Worm (Caenorhabditis elegans) whole organism, late embryonic: ENCODE data around the gene T19C3.4.
A peak's percentile ranks its signal among the peaks of the same experiment; 100 is the strongest.

Source experiments
- C08G9.2 ChIP-seq: sonication (generic microtip); optimal IDR thresholded peaks from 2 replicates; lab custom pipeline; 2016; ENCODE audit warnings: mild to moderate bottlenecking, missing genetic modification characterization, moderate library complexity, missing compliant biosample characterization
- F13H6.1 ChIP-seq: sonication (generic microtip); optimal IDR thresholded peaks from 2 replicates; lab custom pipeline; 2016; ENCODE audit warnings: missing genetic modification characterization, missing compliant biosample characterization
- T23F11.4 ChIP-seq: fragments of 200-800 bp; sonication (Bioruptor generic); optimal IDR thresholded peaks from 2 replicates; lab custom pipeline; 2018; ENCODE audit warnings: mild to moderate bottlenecking, missing genetic modification characterization, missing compliant biosample characterization
- Y22D7AL.16 ChIP-seq: sonication (generic microtip); optimal IDR thresholded peaks from 2 replicates; lab custom pipeline; 2016; ENCODE audit warnings: missing genetic modification characterization, missing compliant biosample characterization
- ahr-1 ChIP-seq: sonication (generic microtip); optimal IDR thresholded peaks from 2 replicates; lab custom pipeline; 2016; ENCODE audit warnings: missing genetic modification characterization, missing compliant biosample characterization
- ama-1 ChIP-seq: fragments of 150-350 bp; optimal IDR thresholded peaks from 2 replicates; lab custom pipeline; 2014
- ceh-14 ChIP-seq: sonication (generic microtip); optimal IDR thresholded peaks from 2 replicates; lab custom pipeline; 2016; ENCODE audit warnings: missing genotype, missing genetic modification characterization, missing compliant biosample characterization
- ceh-18 ChIP-seq: sonication (generic microtip); optimal IDR thresholded peaks from 2 replicates; lab custom pipeline; 2016; ENCODE audit warnings: missing genetic modification characterization, missing compliant biosample characterization
- ceh-2 ChIP-seq: sonication (generic microtip); optimal IDR thresholded peaks from 2 replicates; lab custom pipeline; 2016; ENCODE audit warnings: missing genotype, missing genetic modification characterization, missing compliant biosample characterization
- ceh-24 ChIP-seq: sonication (generic microtip); optimal IDR thresholded peaks from 2 replicates; lab custom pipeline; 2016; ENCODE audit warnings: mild to moderate bottlenecking, missing genetic modification characterization, missing compliant biosample characterization
- ceh-30 ChIP-seq: fragments of 150-350 bp; optimal IDR thresholded peaks from 2 replicates; lab custom pipeline; 2014; ENCODE audit warnings: missing biosample characterization, missing genetic modification characterization
- ceh-31 ChIP-seq: sonication (generic microtip); optimal IDR thresholded peaks from 2 replicates; lab custom pipeline; 2016; ENCODE audit warnings: missing genetic modification characterization, missing compliant biosample characterization
- ceh-45 ChIP-seq: fragments of 200-800 bp; sonication (Bioruptor generic); IDR thresholded peaks from 2 replicates; pipeline ENCODE4 v1.3.6; 2022; ENCODE audit warnings: missing genetic modification reagents, missing genetic modification characterization, missing compliant biosample characterization
- ceh-48 ChIP-seq: sonication (generic microtip); optimal IDR thresholded peaks from 2 replicates; lab custom pipeline; 2016; ENCODE audit warnings: missing genetic modification characterization, inconsistent platforms, missing compliant biosample characterization
- ceh-6 ChIP-seq: fragments of 200-800 bp; sonication (Bioruptor generic); optimal IDR thresholded peaks from 2 replicates; lab custom pipeline; 2018; ENCODE audit warnings: mild to moderate bottlenecking, missing genetic modification characterization, missing compliant biosample characterization
- ceh-9 ChIP-seq: sonication (generic microtip); optimal IDR thresholded peaks from 2 replicates; lab custom pipeline; 2016; ENCODE audit warnings: mild to moderate bottlenecking, missing genetic modification characterization, inconsistent platforms, missing compliant biosample characterization
- elt-4 ChIP-seq: sonication (generic microtip); optimal IDR thresholded peaks from 2 replicates; lab custom pipeline; 2016; ENCODE audit warnings: missing genetic modification characterization, missing compliant biosample characterization
- ets-4 ChIP-seq: sonication (generic microtip); optimal IDR thresholded peaks from 2 replicates; lab custom pipeline; 2016; ENCODE audit warnings: missing genetic modification characterization, missing compliant biosample characterization
- fax-1 ChIP-seq: sonication (generic microtip); optimal IDR thresholded peaks from 2 replicates; lab custom pipeline; 2016; ENCODE audit warnings: missing genotype, missing genetic modification characterization, missing compliant biosample characterization
- fkh-10 ChIP-seq: fragments of 150-350 bp; optimal IDR thresholded peaks from 2 replicates; lab custom pipeline; 2014; ENCODE audit warnings: missing biosample characterization, missing genetic modification reagents, missing genetic modification characterization
- fkh-6 ChIP-seq: sonication (generic microtip); optimal IDR thresholded peaks from 2 replicates; lab custom pipeline; 2016; ENCODE audit warnings: missing genetic modification characterization, missing compliant biosample characterization
- hlh-13 ChIP-seq: fragments of 200-800 bp; sonication (Bioruptor generic); optimal IDR thresholded peaks from 2 replicates; lab custom pipeline; 2018; ENCODE audit warnings: mild to moderate bottlenecking, missing genetic modification characterization, missing compliant biosample characterization
- hlh-6 ChIP-seq: sonication (generic microtip); optimal IDR thresholded peaks from 2 replicates; lab custom pipeline; 2016; ENCODE audit warnings: missing genotype, missing genetic modification characterization, missing compliant biosample characterization
- hlh-8 ChIP-seq: sonication (generic microtip); optimal IDR thresholded peaks from 2 replicates; lab custom pipeline; 2016; ENCODE audit warnings: missing genotype, missing genetic modification characterization, missing compliant biosample characterization
- madf-2 ChIP-seq: sonication (generic microtip); optimal IDR thresholded peaks from 2 replicates; lab custom pipeline; 2017; ENCODE audit warnings: missing genetic modification characterization, missing compliant biosample characterization
- mec-3 ChIP-seq: sonication (generic microtip); optimal IDR thresholded peaks from 2 replicates; lab custom pipeline; 2016; ENCODE audit warnings: borderline replicate concordance, missing genetic modification characterization, missing compliant biosample characterization
- nfya-1 ChIP-seq: sonication (generic microtip); optimal IDR thresholded peaks from 2 replicates; lab custom pipeline; 2017; ENCODE audit warnings: missing genetic modification characterization, mild to moderate bottlenecking, missing compliant biosample characterization, antibody characterized with exemption, moderate library complexity
- nhr-11 ChIP-seq: fragments of 150-350 bp; optimal IDR thresholded peaks from 2 replicates; lab custom pipeline; 2014; ENCODE audit warnings: missing biosample characterization, missing genetic modification characterization
- npax-4 ChIP-seq: sonication (generic microtip); optimal IDR thresholded peaks from 2 replicates; lab custom pipeline; 2016; ENCODE audit warnings: missing genetic modification characterization, missing compliant biosample characterization
- pag-3 ChIP-seq: sonication (generic microtip); optimal IDR thresholded peaks from 2 replicates; lab custom pipeline; 2016; ENCODE audit warnings: missing compliant biosample characterization, missing genetic modification characterization, borderline replicate concordance
- pax-1 ChIP-seq: fragments of 150-350 bp; optimal IDR thresholded peaks from 2 replicates; lab custom pipeline; 2014; ENCODE audit warnings: missing biosample characterization, missing genetic modification characterization
- pha-2 ChIP-seq: sonication (generic microtip); optimal IDR thresholded peaks from 2 replicates; lab custom pipeline; 2017; ENCODE audit warnings: mild to moderate bottlenecking, missing genetic modification characterization, missing compliant biosample characterization
- pros-1 ChIP-seq: fragments of 150-350 bp; optimal IDR thresholded peaks from 2 replicates; lab custom pipeline; 2014; ENCODE audit warnings: missing biosample characterization, missing genetic modification reagents, missing genetic modification characterization
- sox-2 ChIP-seq: fragments of 200-800 bp; sonication (Bioruptor generic); IDR thresholded peaks from 2 replicates; pipeline ENCODE4 v1.3.6; 2022; ENCODE audit warnings: missing genetic modification reagents, missing genetic modification characterization, missing compliant biosample characterization
- tbx-2 ChIP-seq: sonication (generic microtip); optimal IDR thresholded peaks from 2 replicates; lab custom pipeline; 2016; ENCODE audit warnings: missing genetic modification characterization, missing compliant biosample characterization
- ttx-3 ChIP-seq: sonication (generic microtip); optimal IDR thresholded peaks from 2 replicates; lab custom pipeline; 2016; ENCODE audit warnings: missing genetic modification reagents, missing genetic modification characterization, missing compliant biosample characterization
- unc-3 ChIP-seq, 2 experiments: fragments of 200-800 bp in 1 of 2; sonication (Bioruptor generic) in 1 of 2; sonication (generic microtip) in 1 of 2; conservative IDR thresholded peaks in 1 of 2; optimal IDR thresholded peaks in 1 of 2; 2 replicates each; pipeline versions ENCODE4 v1.3.6 to Lab custom; 2016 to 2022; ENCODE audit warnings: missing compliant biosample characterization in 2 of 2, missing genetic modification characterization in 2 of 2, missing genetic modification reagents in 1 of 2
- unc-42 ChIP-seq: sonication (generic microtip); optimal IDR thresholded peaks from 2 replicates; lab custom pipeline; 2016; ENCODE audit warnings: missing genotype, missing genetic modification characterization, missing compliant biosample characterization
- unc-55 ChIP-seq: sonication (generic microtip); optimal IDR thresholded peaks from 2 replicates; lab custom pipeline; 2017; ENCODE audit warnings: missing biosample characterization, missing genetic modification reagents, missing genetic modification characterization
- unc-86 ChIP-seq: sonication (generic microtip); optimal IDR thresholded peaks from 2 replicates; lab custom pipeline; 2016; ENCODE audit warnings: missing genetic modification characterization, missing compliant biosample characterization
- zip-5 ChIP-seq: sonication (generic microtip); optimal IDR thresholded peaks from 2 replicates; lab custom pipeline; 2016; ENCODE audit warnings: missing genetic modification characterization, missing compliant biosample characterization

Gene T19C3.4

DNA sequence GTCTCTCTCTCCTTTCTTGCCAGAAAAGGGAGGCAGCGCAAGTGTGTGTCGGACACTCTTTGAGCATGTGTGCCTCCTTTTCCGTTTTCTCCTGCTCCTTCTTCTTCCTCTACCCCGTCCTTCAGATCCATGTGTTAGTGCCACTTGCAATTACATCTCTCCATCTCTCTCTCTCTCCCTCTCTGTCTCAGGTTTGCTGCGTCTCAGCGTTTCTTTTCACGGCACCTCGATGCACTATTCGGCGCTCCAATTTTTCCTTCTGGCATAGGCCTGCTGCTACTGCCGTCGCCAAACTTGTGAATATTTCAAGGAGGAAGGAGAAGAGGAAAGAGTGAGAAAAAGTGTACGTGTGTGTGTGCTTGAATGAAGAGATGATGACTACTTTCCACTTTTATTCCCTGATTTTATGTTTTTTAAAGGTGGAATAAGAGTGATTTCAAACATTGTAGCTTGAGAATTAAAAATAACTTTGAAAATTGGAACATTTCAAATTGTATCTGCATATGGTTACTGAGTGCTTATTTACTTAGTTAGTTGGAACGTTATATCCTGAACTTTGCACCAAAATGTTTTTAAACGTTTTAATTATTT, 48.3 kb upstream of the T19C3.4 start, which contains the start of gene W02B3.3 (continued):
- TF ChIP-seq ceh-30 (tag; lab: Kevin White, UChicago) (no peak), unc-3 (GFP tag; conservative IDR thresholded peaks at IDR 0.05; lab: Robert Waterston, UW) (no peak), unc-3 (tag; optimal IDR thresholded peaks at IDR 0.05; lab: Kevin White, UChicago) (no peak), ceh-31 (tag; lab: Kevin White, UChicago) (peak; percentile 84), ets-4 (tag; lab: Kevin White, UChicago) (no peak), unc-86 (tag; lab: Kevin White, UChicago) (no peak), npax-4 (tag; lab: Kevin White, UChicago) (no peak), ttx-3 (tag; lab: Kevin White, UChicago) (no peak), fkh-6 (tag; lab: Kevin White, UChicago) (no peak), hlh-13 (GFP tag; lab: Kevin White, UChicago) (no peak), C08G9.2 (tag; lab: Kevin White, UChicago) (no peak), nhr-11 (no peak), pag-3 (tag; lab: Kevin White, UChicago) (peak; percentile 33), mec-3 (no peak), ceh-6 (GFP tag; lab: Kevin White, UChicago) (peak; percentile 34), ceh-45 (no peak), Y22D7AL.16 (tag; lab: Kevin White, UChicago) (no peak), unc-55 (GFP tag; lab: Kevin White, UChicago) (peak; percentile 77), pha-2 (tag; lab: Kevin White, UChicago) (no peak), fax-1 (tag; lab: Kevin White, UChicago) (no peak), ceh-18 (tag; lab: Kevin White, UChicago) (peak; percentile 84), ceh-24 (tag; lab: Kevin White, UChicago) (no peak), sox-2 (GFP tag; lab: Robert Waterston, UW) (no peak), ceh-9 (tag; lab: Kevin White, UChicago) (no peak)

DNA sequence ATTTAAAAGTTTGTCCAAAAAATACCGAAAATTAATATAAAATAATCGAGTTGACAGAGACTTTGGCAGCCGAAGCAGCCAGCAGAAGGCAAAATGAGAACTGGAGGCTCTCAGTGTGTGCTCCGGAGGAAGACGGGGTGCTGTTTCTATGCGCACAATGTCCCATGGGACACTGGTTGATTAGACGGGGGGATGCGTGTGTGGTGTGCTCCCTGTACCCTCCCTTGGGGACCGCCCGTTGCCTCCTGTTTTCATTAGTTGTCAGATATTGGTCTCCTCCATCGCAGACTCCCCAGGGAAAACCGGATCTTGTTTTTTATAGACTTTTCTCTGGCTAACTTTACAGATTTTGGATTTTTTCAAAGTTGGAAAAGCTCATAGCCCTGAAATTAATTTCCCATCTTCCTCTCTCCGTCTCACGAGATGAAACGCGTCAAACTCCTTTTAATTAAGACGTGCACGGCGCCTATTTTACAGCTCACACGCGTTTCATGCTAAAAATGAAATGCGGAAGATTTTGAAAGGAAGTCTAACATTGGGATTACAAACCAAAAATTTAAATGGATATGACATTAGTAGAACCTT, 45.2 kb upstream of the T19C3.4 start, which contains the start of gene C09F5.3:
TSS of gene C09F5.3 (minus strand) at position 94 of the 585 bp plus-strand sequence.
- peak; percentile 8 for TF ChIP-seq unc-42 (tag; lab: Kevin White, UChicago)
- TF ChIP-seq ama-1 (lab: Kevin White, UChicago), result no peak
- TF ChIP-seq ceh-14, result peak; percentile 9
- peak; percentile 92 for TF ChIP-seq unc-3 (GFP tag; conservative IDR thresholded peaks at IDR 0.05; lab: Robert Waterston, UW)
- TF ChIP-seq unc-3 (tag; optimal IDR thresholded peaks at IDR 0.05; lab: Kevin White, UChicago), result peak; percentile 98

DNA sequence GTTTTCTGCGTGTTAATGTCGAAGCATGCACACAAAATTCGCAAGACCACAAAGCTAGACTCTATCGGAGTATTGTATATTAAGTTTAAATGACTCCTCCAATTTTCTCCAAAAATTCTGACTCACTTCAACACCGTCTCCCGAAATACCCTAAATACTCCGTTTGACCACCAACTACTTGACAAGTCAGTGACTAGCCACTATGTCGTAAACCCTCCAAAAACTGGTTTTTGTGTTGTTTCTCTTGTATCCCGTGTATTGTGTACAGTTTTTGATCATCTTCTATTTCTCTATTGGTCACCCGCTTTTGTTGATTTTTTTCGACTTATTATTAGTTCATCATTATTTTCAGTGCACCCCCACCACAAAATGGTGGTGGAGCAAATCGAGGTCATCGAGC, 38.3 kb upstream of the T19C3.4 start, which contains the start of gene C09F5.1:
TSS of gene C09F5.1 (plus strand) at position 353 of the 400 bp plus-strand sequence.
- TF ChIP-seq pha-2 (tag; lab: Kevin White, UChicago), result no peak
- TF ChIP-seq nfya-1, result peak; percentile 6

DNA sequence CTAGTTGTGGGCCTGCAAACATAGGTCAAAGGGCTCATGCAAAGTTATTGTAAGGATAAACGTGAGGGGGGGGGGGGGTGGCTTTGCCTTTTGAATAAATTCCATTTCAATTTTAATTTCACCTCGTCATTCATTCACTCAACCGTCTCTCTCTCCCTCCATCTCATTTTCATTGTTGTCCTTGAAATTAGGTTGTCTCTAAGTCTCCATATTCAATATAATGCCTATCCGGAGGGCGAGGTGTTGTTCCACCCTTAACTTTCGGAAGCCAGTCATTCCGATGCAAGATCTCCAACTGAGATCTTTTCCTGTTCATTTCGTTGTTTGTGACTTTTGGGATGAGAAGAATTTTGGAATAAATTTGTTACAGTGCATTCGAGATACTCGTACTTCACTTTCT, 37.2 kb upstream of the T19C3.4 start:
- TF ChIP-seq ceh-31 (tag; lab: Kevin White, UChicago) (no peak), madf-2 (no peak), unc-42 (tag; lab: Kevin White, UChicago) (peak; percentile 6), ahr-1 (tag; lab: Kevin White, UChicago) (no peak)

DNA sequence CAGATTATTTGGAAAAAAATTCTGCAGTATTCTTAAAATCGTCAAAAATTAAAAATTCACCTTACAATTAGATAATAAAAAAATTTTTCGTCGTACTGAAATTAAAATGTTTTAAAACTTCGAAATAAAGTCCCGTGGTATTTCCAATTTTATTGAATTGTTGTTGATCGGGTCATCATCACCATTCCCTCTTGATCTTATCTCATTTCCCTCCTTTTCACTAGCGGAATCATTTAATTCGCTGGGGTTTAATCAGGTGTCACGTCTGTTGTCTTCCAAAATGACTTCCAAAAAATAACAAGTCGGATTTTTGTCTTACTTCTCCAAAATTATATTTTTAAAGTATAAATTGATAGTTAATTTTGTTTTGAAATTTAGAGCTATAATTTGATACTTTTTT, 36.6 kb upstream of the T19C3.4 start:
- no peak for TF ChIP-seq ahr-1 (tag; lab: Kevin White, UChicago)
- TF ChIP-seq ceh-2 (tag; lab: Kevin White, UChicago), result no peak
- TF ChIP-seq hlh-8 (tag; lab: Kevin White, UChicago), result no peak
- no peak for TF ChIP-seq hlh-13 (GFP tag; lab: Kevin White, UChicago)
- no peak for TF ChIP-seq fkh-6 (tag; lab: Kevin White, UChicago)
- no peak for TF ChIP-seq nhr-11
- TF ChIP-seq F13H6.1 (tag; lab: Kevin White, UChicago), result no peak
- TF ChIP-seq zip-5 (tag; lab: Kevin White, UChicago), result no peak
- no peak for TF ChIP-seq tbx-2 (tag; lab: Kevin White, UChicago)
- no peak for TF ChIP-seq pros-1
- TF ChIP-seq fax-1 (tag; lab: Kevin White, UChicago), result no peak
- TF ChIP-seq hlh-6 (tag; lab: Kevin White, UChicago), result no peak
- TF ChIP-seq T23F11.4 (GFP tag; lab: Kevin White, UChicago), result no peak
- no peak for TF ChIP-seq ceh-18 (tag; lab: Kevin White, UChicago)
- TF ChIP-seq fkh-10 (GFP tag; lab: Kevin White, UChicago), result no peak
- TF ChIP-seq ceh-48 (tag; lab: Kevin White, UChicago), result no peak
- no peak for TF ChIP-seq pax-1
- TF ChIP-seq elt-4 (tag; lab: Kevin White, UChicago), result no peak
- TF ChIP-seq, all 69 proteins: peak for 0
